Worm (Caenorhabditis elegans): Measurements from ENCODE around the gene nhr-99.

nhr-99 gene

ce11 chrV:487980-488379 lies 13.4 kb downstream of the nhr-99 start:
- no peak for TF ChIP-seq xbp-1 (tag; optimal IDR thresholded peaks at IDR 0.05)
- TF ChIP-seq ceh-90 (tag; optimal IDR thresholded peaks at IDR 0.05): no peak
- TF ChIP-seq vab-15 (tag; optimal IDR thresholded peaks at IDR 0.05): no peak
- TF ChIP-seq mab-9 (GFP tag; IDR thresholded peaks at IDR 0.05): no peak
- no peak for TF ChIP-seq ztf-11 (tag; optimal IDR thresholded peaks at IDR 0.05)
- no peak for TF ChIP-seq efl-3 (GFP tag; optimal IDR thresholded peaks at IDR 0.05)
- no peak for TF ChIP-seq nhr-90 (tag; optimal IDR thresholded peaks at IDR 0.05; ENCODE audit: poor library complexity)
- TF ChIP-seq grh-1 (GFP tag; IDR thresholded peaks at IDR 0.05): no peak
- no peak for TF ChIP-seq alr-1 (tag; optimal IDR thresholded peaks at IDR 0.05; ENCODE audit: borderline replicate concordance)
- TF ChIP-seq jun-1 (tag; optimal IDR thresholded peaks at IDR 0.05): no peak
- no peak for TF ChIP-seq nhr-84 (tag; optimal IDR thresholded peaks at IDR 0.05)
- TF ChIP-seq nhr-19 (GFP tag; conservative IDR thresholded peaks at IDR 0.05): no peak
- TF ChIP-seq unc-86 (tag; optimal IDR thresholded peaks at IDR 0.05): no peak
- TF ChIP-seq dsc-1 (tag; optimal IDR thresholded peaks at IDR 0.05): no peak
- no peak for TF ChIP-seq isw-1 (GFP tag; IDR thresholded peaks at IDR 0.05)
- no peak for TF ChIP-seq nhr-11 (tag; optimal IDR thresholded peaks at IDR 0.05)
- no peak for TF ChIP-seq ama-1 (optimal IDR thresholded peaks at IDR 0.05)
- TF ChIP-seq lir-3 (tag; optimal IDR thresholded peaks at IDR 0.05; ENCODE audit: poor library complexity): no peak
- no peak for TF ChIP-seq zag-1 (tag; optimal IDR thresholded peaks at IDR 0.05)

- TF ChIP-seq lin-14 (GFP tag; optimal IDR thresholded peaks at IDR 0.05) (no peak), mdl-1 (tag; optimal IDR thresholded peaks at IDR 0.05) (no peak), ceh-8 (GFP tag; optimal IDR thresholded peaks at IDR 0.05) (no peak), ceh-90 (tag; optimal IDR thresholded peaks at IDR 0.05) (no peak), hpl-2 (GFP tag; optimal IDR thresholded peaks at IDR 0.05) (no peak), snpc-4 (tag; optimal IDR thresholded peaks at IDR 0.05) (no peak), nhr-28 (tag; optimal IDR thresholded peaks at IDR 0.05) (no peak), Y116A8C.19 (tag; optimal IDR thresholded peaks at IDR 0.05; ENCODE audit: borderline replicate concordance) (no peak), skn-1 (tag; optimal IDR thresholded peaks at IDR 0.05) (no peak)
Observed at ce11 chrV:489320-489719, 14.7 kb downstream of the nhr-99 start, which contains the start of gene nhr-106. Gene nhr-106 (plus strand): TSS chrV:489620.

ce11 chrV:491432-491831 lies 16.9 kb downstream of the nhr-99 start, which contains the start of gene str-196:
Gene str-196 (plus strand): TSS chrV:491732.
- TF ChIP-seq lin-15B (tag; optimal IDR thresholded peaks at IDR 0.05): no peak

- TF ChIP-seq blmp-1 (tag; optimal IDR thresholded peaks at IDR 0.05) (peak; percentile 51), lsy-2 (tag; optimal IDR thresholded peaks at IDR 0.05) (no peak), tbx-2 (tag; optimal IDR thresholded peaks at IDR 0.05) (peak; percentile 6), fkh-10 (GFP tag; optimal IDR thresholded peaks at IDR 0.05) (no peak), nhr-71 (tag; optimal IDR thresholded peaks at IDR 0.05) (peak; percentile 29), nhr-20 (tag; optimal IDR thresholded peaks at IDR 0.05) (peak; percentile 58), grh-1 (GFP tag; IDR thresholded peaks at IDR 0.05) (no peak), nhr-90 (tag; optimal IDR thresholded peaks at IDR 0.05; ENCODE audit: poor library complexity) (peak; percentile 45), elt-3 (tag; optimal IDR thresholded peaks at IDR 0.05) (peak in 2 of 6 experiments; percentile 27 to 55), ztf-11 (tag; optimal IDR thresholded peaks at IDR 0.05) (no peak), lin-35 (GFP tag; optimal IDR thresholded peaks at IDR 0.05) (peak in 1 of 2 experiments; percentile 60), efl-1 (optimal IDR thresholded peaks at IDR 0.05) (no peak), efl-1 (GFP tag; optimal IDR thresholded peaks at IDR 0.05 in 1 of 2) (peak in 1 of 2 experiments; percentile 61), snu-23 (GFP tag; optimal IDR thresholded peaks at IDR 0.05) (peak; percentile 38), mdl-1 (tag; optimal IDR thresholded peaks at IDR 0.05) (peak in 1 of 2 experiments; percentile 30), elt-2 (tag; optimal IDR thresholded peaks at IDR 0.05) (peak; percentile 34), nhr-85 (tag) (peak; percentile 18), nhr-77 (tag; optimal IDR thresholded peaks at IDR 0.05) (peak; percentile 5)
Observed at ce11 chrV:494284-494683, 19.7 kb downstream of the nhr-99 start, which contains the start of gene nhr-131. Gene nhr-131 (plus strand): TSS chrV:494370.

Measured in whole organism, L1 larva.